Fruit fly (Drosophila melanogaster): ENCODE measurements around the gene CG17996.

DNA sequence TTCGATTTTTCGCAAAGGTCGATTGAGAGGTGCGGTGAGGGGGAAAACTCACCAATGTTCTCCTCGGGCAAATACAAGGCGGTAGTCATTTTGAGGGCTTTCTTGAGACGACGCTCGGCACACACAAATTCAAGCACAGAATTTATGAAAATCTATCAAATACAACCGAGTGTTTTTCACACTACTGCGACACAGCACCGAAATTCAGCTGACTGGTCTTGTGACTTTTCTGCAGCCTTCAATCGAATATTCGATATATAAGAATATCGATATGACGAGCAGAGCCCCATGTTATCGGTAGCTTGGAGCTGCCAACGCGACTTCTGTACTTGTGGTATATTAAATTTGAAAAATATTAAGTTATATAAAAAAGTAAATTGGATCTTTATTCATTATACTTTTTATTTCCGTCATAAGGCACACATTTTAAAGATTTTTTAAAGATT, 3.2 kb downstream of the CG17996 start, which contains the start of gene VhaSFD:
- no peak for TF ChIP-seq fd96Ca (GFP tag; IDR thresholded peaks at IDR 0.05)
- peak; percentile 26 for TF ChIP-seq Snoo (tag; optimal IDR thresholded peaks at IDR 0.05)
- TF ChIP-seq CG32121 (GFP tag; IDR thresholded peaks at IDR 0.05), result 0 out of 2 replicates have a peak, but pooled peaks have one; percentile 38
- TF ChIP-seq Ets98B (GFP tag; IDR thresholded peaks at IDR 0.05), result no peak
- TF ChIP-seq CG8301 (tag; optimal IDR thresholded peaks at IDR 0.05), result no peak
- no peak for TF ChIP-seq CG14655 (GFP tag; optimal IDR thresholded peaks at IDR 0.05)
- TF ChIP-seq CG9948 (tag; optimal IDR thresholded peaks at IDR 0.05), result no peak
- TF ChIP-seq CG15710 (tag; optimal IDR thresholded peaks at IDR 0.05), result no peak
